Worm (Caenorhabditis elegans) whole organism, young adult: ENCODE measurements around the gene unc-9.

Experiments used
- D2030.7 ChIP-seq: fragments of 200-800 bp; sonication (Bioruptor generic); IDR thresholded peaks from 2 replicates; pipeline ENCODE4 v1.3.6; 2022; ENCODE audit warnings: missing genetic modification reagents, missing genetic modification characterization, missing compliant biosample characterization
- F49E8.2 ChIP-seq: sonication (generic microtip); optimal IDR thresholded peaks from 3 replicates; lab custom pipeline; 2017; ENCODE audit warnings: missing genetic modification characterization, mild to moderate bottlenecking, missing compliant biosample characterization, antibody characterized with exemption, moderate library complexity; ENCODE audit not compliant: insufficient read depth
- F52B5.7 ChIP-seq: sonication (generic microtip); optimal IDR thresholded peaks from 2 replicates; lab custom pipeline; 2016; ENCODE audit warnings: mild to moderate bottlenecking, missing genetic modification characterization, missing compliant biosample characterization
- F57A8.1 ChIP-seq: fragments of 200-800 bp; sonication (Bioruptor generic); optimal IDR thresholded peaks from 2 replicates; lab custom pipeline; 2018; ENCODE audit warnings: mild to moderate bottlenecking, missing genetic modification characterization, moderate library complexity, missing compliant biosample characterization
- ama-1 ChIP-seq, 3 experiments: fragments of 150-350 bp in 1 of 3; sonication (generic microtip) in 2 of 3; optimal IDR thresholded peaks; 2 replicates each; lab custom pipeline; 2014 to 2018; ENCODE audit warnings: missing biosample characterization in 2 of 3, missing genetic modification characterization in 2 of 3, missing genetic modification reagents in 2 of 3
- ceh-79 ChIP-seq: sonication (generic microtip); optimal IDR thresholded peaks from 2 replicates; lab custom pipeline; 2017; ENCODE audit warnings: mild to moderate bottlenecking, missing genetic modification characterization, missing compliant biosample characterization
- lsy-27 ChIP-seq: sonication (generic microtip); optimal IDR thresholded peaks from 2 replicates; lab custom pipeline; 2017; ENCODE audit warnings: missing genetic modification characterization, mild to moderate bottlenecking, missing compliant biosample characterization, antibody characterized with exemption, missing genotype, borderline replicate concordance; ENCODE audit not compliant: insufficient read depth
- nfyb-1 ChIP-seq: fragments of 200-800 bp; sonication (Bioruptor generic); IDR thresholded peaks from 2 replicates; pipeline ENCODE4 v1.3.6; 2022; ENCODE audit warnings: missing genetic modification reagents, missing genetic modification characterization, missing compliant biosample characterization
- nhr-90 ChIP-seq: sonication (generic microtip); optimal IDR thresholded peaks from 2 replicates; lab custom pipeline; 2016; ENCODE audit warnings: missing genotype, mild to moderate bottlenecking, missing genetic modification characterization, missing compliant biosample characterization
- repo-1 ChIP-seq: sonication (generic microtip); optimal IDR thresholded peaks from 2 replicates; lab custom pipeline; 2017; ENCODE audit warnings: mild to moderate bottlenecking, missing genetic modification characterization, missing compliant biosample characterization
- snpc-3.4 ChIP-seq: sonication (generic microtip); optimal IDR thresholded peaks from 2 replicates; lab custom pipeline; 2017; ENCODE audit warnings: missing genetic modification characterization, mild to moderate bottlenecking, missing compliant biosample characterization, antibody characterized with exemption, moderate library complexity, missing genotype, missing genetic modification reagents
- snpc-4 ChIP-seq, 5 experiments: fragments of 150-350 bp in 1 of 5; sonication (generic microtip) in 4 of 5; optimal IDR thresholded peaks; 2 replicates each; lab custom pipeline; 2014 to 2018; ENCODE audit warnings: missing genetic modification characterization in 5 of 5, missing biosample characterization in 3 of 5, antibody characterized with exemption in 2 of 5, mild to moderate bottlenecking in 2 of 5, missing compliant biosample characterization in 2 of 5, missing genotype in 2 of 5, moderate library complexity in 2 of 5, missing genetic modification reagents in 1 of 5
- unc-62 ChIP-seq: fragments of 150-350 bp; optimal IDR thresholded peaks from 2 replicates; lab custom pipeline; 2014; ENCODE audit warnings: missing biosample characterization, missing genetic modification reagents, missing genetic modification characterization

ce11 chrX:13223437-13223836, 21.9 kb downstream of the unc-9 start, which contains the start of gene skr-20:
- TF ChIP-seq D2030.7, result no peak
- no peak for TF ChIP-seq lsy-27 (tag; lab: Kevin White, UChicago)
- no peak for TF ChIP-seq snpc-4 (GFP tag; optimal IDR thresholded peaks at IDR 0.05; lab: Kevin White, UChicago)
- no peak for TF ChIP-seq snpc-4 (tag; optimal IDR thresholded peaks at IDR 0.05; lab: Kevin White, UChicago)
- no peak for TF ChIP-seq F57A8.1
- TF ChIP-seq unc-62 (GFP tag; lab: Kevin White, UChicago), result no peak
- no peak for TF ChIP-seq repo-1 (tag; lab: Kevin White, UChicago)
- TF ChIP-seq ama-1 (optimal IDR thresholded peaks at IDR 0.05; lab: Kevin White, UChicago), result no peak
- TF ChIP-seq ama-1 (GFP tag; optimal IDR thresholded peaks at IDR 0.05; lab: Kevin White, UChicago), result no peak
- TF ChIP-seq nfyb-1 (GFP tag; lab: Robert Waterston, UW), result no peak
- TF ChIP-seq snpc-3.4, result no peak
- no peak for TF ChIP-seq F49E8.2 (tag; lab: Kevin White, UChicago)
- no peak for TF ChIP-seq ceh-79 (tag; lab: Kevin White, UChicago)
- TF ChIP-seq nhr-90 (tag; lab: Kevin White, UChicago), result no peak
- TF ChIP-seq F52B5.7 (tag; lab: Kevin White, UChicago), result no peak
